ENCODE assay signal across 1 fruit fly cellular context in the genomic region with DNA sequence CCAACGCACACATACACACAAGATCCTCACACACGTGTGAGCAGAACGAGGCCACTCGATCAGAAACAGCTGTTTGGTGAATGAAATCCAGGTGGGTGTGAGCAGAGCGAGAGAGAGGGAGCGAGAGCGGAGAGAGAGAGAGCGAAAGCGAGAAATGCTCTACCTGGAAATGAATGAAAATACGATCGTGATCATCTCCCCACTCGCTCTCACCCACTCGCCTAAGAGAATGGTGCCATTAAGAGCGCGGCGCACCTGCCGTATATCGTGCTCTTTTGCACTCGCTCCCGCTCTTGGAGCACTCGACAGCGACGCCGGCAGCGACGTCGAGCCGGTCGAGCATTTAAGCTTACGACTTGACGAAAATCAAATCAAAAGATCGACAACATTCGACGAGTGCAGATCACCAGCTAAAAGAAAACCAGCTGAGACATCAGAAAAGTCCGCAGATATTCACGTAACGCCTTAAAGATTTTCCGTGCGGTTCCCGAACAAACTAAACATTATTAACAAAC.
A peak's percentile ranks its signal among the peaks of the same experiment; 100 is the strongest.
TF ChIP-seq lines count a peak whose summit lies in the region.

tal-1A (plus strand) TSS at position 374 of the 515 bp plus-strand sequence.
tal-2A (plus strand) TSS at position 374 of the 515 bp plus-strand sequence.
tal-3A (plus strand) TSS at position 374 of the 515 bp plus-strand sequence.
tal-AA (plus strand) TSS at position 374 of the 515 bp plus-strand sequence.

TF ChIP-seq in whole organism, embryonic, 481 proteins besides CTCF, POLR2A, EP300 and RAD21 (continued from another document):
- TF ChIP-seq odd (GFP tag; optimal IDR thresholded peaks at IDR 0.05; lab: Kevin White, UChicago): no peak
- peak; percentile 45; the same call in 1 of the 3 replicates for TF ChIP-seq gce (GFP tag; IDR thresholded peaks at IDR 0.05; lab: Robert Waterston, UW)
- no peak for TF ChIP-seq CG7372 (GFP tag; IDR thresholded peaks at IDR 0.05; lab: Robert Waterston, UW)
- no peak for TF ChIP-seq CG11560 (tag; IDR thresholded peaks at IDR 0.05; lab: Robert Waterston, UW)
- TF ChIP-seq CG8924 (tag; optimal IDR thresholded peaks at IDR 0.05; lab: Kevin White, UChicago): peak; percentile 17
- 0 out of 3 replicates have a peak, but pooled peaks have one; percentile 33 for TF ChIP-seq CG34422 (GFP tag; IDR thresholded peaks at IDR 0.05; lab: Robert Waterston, UW)
- TF ChIP-seq dmrt11E (tag; optimal IDR thresholded peaks at IDR 0.05; lab: Kevin White, UChicago): no peak
- TF ChIP-seq twi (tag; optimal IDR thresholded peaks at IDR 0.05; lab: Kevin White, UChicago): peak; percentile 19
- peak; percentile 26 for TF ChIP-seq oc (tag; optimal IDR thresholded peaks at IDR 0.05; lab: Kevin White, UChicago)
- TF ChIP-seq luna (GFP tag; optimal IDR thresholded peaks at IDR 0.05; lab: Kevin White, UChicago): no peak
- TF ChIP-seq CG14441 (GFP tag; IDR thresholded peaks at IDR 0.05; lab: Robert Waterston, UW): no peak
- TF ChIP-seq NFAT (GFP tag; IDR thresholded peaks at IDR 0.05; lab: Robert Waterston, UW): no peak
- TF ChIP-seq Mes4 (GFP tag; optimal IDR thresholded peaks at IDR 0.05; lab: Kevin White, UChicago): no peak
- TF ChIP-seq CG13894 (tag; optimal IDR thresholded peaks at IDR 0.05; lab: Kevin White, UChicago): no peak
- peak; percentile 19; the same call in 1 of the 2 replicates for TF ChIP-seq E2f2 (GFP tag; IDR thresholded peaks at IDR 0.05; lab: Robert Waterston, UW)
- no peak for TF ChIP-seq Elba2 (GFP tag; optimal IDR thresholded peaks at IDR 0.05; lab: Kevin White, UChicago)
- no peak for TF ChIP-seq ttk (GFP tag; IDR thresholded peaks at IDR 0.05; lab: Robert Waterston, UW)
- no peak for TF ChIP-seq Gug (GFP tag; IDR thresholded peaks at IDR 0.05; lab: Robert Waterston, UW)
- TF ChIP-seq Ssrp (tag; optimal IDR thresholded peaks at IDR 0.05; lab: Kevin White, UChicago): no peak
- TF ChIP-seq chn (GFP tag; optimal IDR thresholded peaks at IDR 0.05; lab: Kevin White, UChicago): no peak
- no peak for TF ChIP-seq psq (GFP tag; optimal IDR thresholded peaks at IDR 0.05; lab: Kevin White, UChicago)
- TF ChIP-seq Hr51 (GFP tag; optimal IDR thresholded peaks at IDR 0.05; lab: Kevin White, UChicago): no peak
- TF ChIP-seq CG32767 (GFP tag; IDR thresholded peaks at IDR 0.05; lab: Robert Waterston, UW): no peak
- TF ChIP-seq Hr3 (GFP tag; optimal IDR thresholded peaks at IDR 0.05; lab: Kevin White, UChicago): no peak
- peak; percentile 53 for TF ChIP-seq CG6813 (GFP tag; optimal IDR thresholded peaks at IDR 0.05; lab: Kevin White, UChicago)
- no peak for TF ChIP-seq tgo (GFP tag; IDR thresholded peaks at IDR 0.05; lab: Robert Waterston, UW)
- TF ChIP-seq CG3847 (GFP tag; IDR thresholded peaks at IDR 0.05; lab: Robert Waterston, UW): peak; percentile 49
- TF ChIP-seq cwo (GFP tag; optimal IDR thresholded peaks at IDR 0.05; lab: Kevin White, UChicago): peak; percentile 49
- TF ChIP-seq sr (GFP tag; IDR thresholded peaks at IDR 0.05; lab: Robert Waterston, UW): peak; percentile 75; the same call in 2 of the 3 replicates
- no peak for TF ChIP-seq CG10654 (GFP tag; optimal IDR thresholded peaks at IDR 0.05; lab: Kevin White, UChicago)
- no peak for TF ChIP-seq CG6683 (GFP tag; optimal IDR thresholded peaks at IDR 0.05; lab: Kevin White, UChicago)
- no peak for TF ChIP-seq CG2678 (tag; optimal IDR thresholded peaks at IDR 0.05; lab: Kevin White, UChicago)
- TF ChIP-seq ems (GFP tag; optimal IDR thresholded peaks at IDR 0.05; lab: Kevin White, UChicago): peak; percentile 30
- TF ChIP-seq CG10147 (GFP tag; optimal IDR thresholded peaks at IDR 0.05; lab: Kevin White, UChicago): no peak
- no peak for TF ChIP-seq tll (GFP tag; optimal IDR thresholded peaks at IDR 0.05; lab: Kevin White, UChicago)
- TF ChIP-seq Fer1 (GFP tag; optimal IDR thresholded peaks at IDR 0.05; lab: Kevin White, UChicago): peak; percentile 1
- TF ChIP-seq HLH3B (GFP tag; IDR thresholded peaks at IDR 0.05; lab: Robert Waterston, UW): no peak; the same call in 1 of the 2 replicates
- TF ChIP-seq jigr1 (GFP tag; IDR thresholded peaks at IDR 0.05; lab: Robert Waterston, UW): no peak
- TF ChIP-seq CG15269 (tag; optimal IDR thresholded peaks at IDR 0.05; lab: Kevin White, UChicago): no peak
- no peak for TF ChIP-seq Lhr (GFP tag; optimal IDR thresholded peaks at IDR 0.05; lab: Kevin White, UChicago)
- TF ChIP-seq Neu2 (GFP tag; optimal IDR thresholded peaks at IDR 0.05; lab: Kevin White, UChicago; ENCODE audit: borderline replicate concordance): no peak
- TF ChIP-seq kni (GFP tag; optimal IDR thresholded peaks at IDR 0.05; lab: Kevin White, UChicago): peak; percentile 42
- TF ChIP-seq chm (GFP tag; IDR thresholded peaks at IDR 0.05; lab: Robert Waterston, UW): peak; percentile 84
- no peak for TF ChIP-seq exex (tag; optimal IDR thresholded peaks at IDR 0.05; lab: Kevin White, UChicago)
- no peak for TF ChIP-seq Aef1 (GFP tag; IDR thresholded peaks at IDR 0.05; lab: Robert Waterston, UW)
- peak; percentile 77 for TF ChIP-seq cg (GFP tag; optimal IDR thresholded peaks at IDR 0.05; lab: Kevin White, UChicago)
- TF ChIP-seq knrl (GFP tag; IDR thresholded peaks at IDR 0.05; lab: Robert Waterston, UW; ENCODE audit: partially characterized antibody): no peak
- TF ChIP-seq HmgD (GFP tag; optimal IDR thresholded peaks at IDR 0.05; lab: Kevin White, UChicago): no peak
- no peak for TF ChIP-seq caup (GFP tag; optimal IDR thresholded peaks at IDR 0.05; lab: Kevin White, UChicago; ENCODE audit: severe bottlenecking)
- TF ChIP-seq row (GFP tag; IDR thresholded peaks at IDR 0.05; lab: Robert Waterston, UW): peak; percentile 15; the same call in 1 of the 3 replicates
- no peak for TF ChIP-seq CG15601 (tag; optimal IDR thresholded peaks at IDR 0.05; lab: Kevin White, UChicago)
- TF ChIP-seq CG14710 (tag; optimal IDR thresholded peaks at IDR 0.05; lab: Kevin White, UChicago): no peak
- TF ChIP-seq z (GFP tag; IDR thresholded peaks at IDR 0.05; lab: Robert Waterston, UW): peak; percentile 74; the same call in 2 of the 3 replicates
- peak; percentile 31; the same call in 1 of the 2 replicates for TF ChIP-seq bbx (GFP tag; IDR thresholded peaks at IDR 0.05; lab: Robert Waterston, UW; ENCODE audit: partially characterized antibody)
- no peak for TF ChIP-seq ab (GFP tag; optimal IDR thresholded peaks at IDR 0.05; lab: Kevin White, UChicago)
- TF ChIP-seq CG2199 (GFP tag; IDR thresholded peaks at IDR 0.05; lab: Robert Waterston, UW): no peak
- no peak for TF ChIP-seq CG18619 (GFP tag; optimal IDR thresholded peaks at IDR 0.05; lab: Kevin White, UChicago)
- TF ChIP-seq Trl (optimal IDR thresholded peaks at IDR 0.05; lab: Kevin White, UChicago): peak; percentile 96 to 99
- TF ChIP-seq Trl (GFP tag; optimal IDR thresholded peaks at IDR 0.05; lab: Kevin White, UChicago): peak; percentile 30
- TF ChIP-seq tna (GFP tag; IDR thresholded peaks at IDR 0.05; lab: Robert Waterston, UW; ENCODE audit: partially characterized antibody): no peak
- TF ChIP-seq CG10366 (GFP tag; IDR thresholded peaks at IDR 0.05; lab: Robert Waterston, UW): no peak
- no peak for TF ChIP-seq tup (GFP tag; optimal IDR thresholded peaks at IDR 0.05; lab: Kevin White, UChicago)
- TF ChIP-seq disco-r (GFP tag; optimal IDR thresholded peaks at IDR 0.05; lab: Kevin White, UChicago): no peak
- TF ChIP-seq ken (GFP tag; IDR thresholded peaks at IDR 0.05; lab: Robert Waterston, UW): 0 out of 3 replicates have a peak, but pooled peaks have one; percentile 19
- TF ChIP-seq CG10543 (GFP tag; optimal IDR thresholded peaks at IDR 0.05; lab: Kevin White, UChicago): no peak
- TF ChIP-seq CG31388 (GFP tag; optimal IDR thresholded peaks at IDR 0.05; lab: Kevin White, UChicago): no peak
- no peak for TF ChIP-seq eve (GFP tag; optimal IDR thresholded peaks at IDR 0.05; lab: Kevin White, UChicago)
- no peak for TF ChIP-seq CG12219 (GFP tag; optimal IDR thresholded peaks at IDR 0.05; lab: Kevin White, UChicago)
- no peak for TF ChIP-seq Hmx (GFP tag; optimal IDR thresholded peaks at IDR 0.05; lab: Kevin White, UChicago)
- TF ChIP-seq slp2 (GFP tag; optimal IDR thresholded peaks at IDR 0.05; lab: Kevin White, UChicago): no peak
- TF ChIP-seq CHES-1-like (GFP tag; optimal IDR thresholded peaks at IDR 0.05; lab: Kevin White, UChicago): no peak
- no peak for TF ChIP-seq CG10979 (tag; optimal IDR thresholded peaks at IDR 0.05; lab: Kevin White, UChicago)
- TF ChIP-seq CG4730 (GFP tag; IDR thresholded peaks at IDR 0.05; lab: Robert Waterston, UW): no peak
- TF ChIP-seq Kr (GFP tag; optimal IDR thresholded peaks at IDR 0.05; lab: Kevin White, UChicago): no peak
- TF ChIP-seq PHDP (tag; optimal IDR thresholded peaks at IDR 0.05; lab: Kevin White, UChicago): no peak
- no peak for TF ChIP-seq Dp (GFP tag; optimal IDR thresholded peaks at IDR 0.05; lab: Kevin White, UChicago)
